Fruit fly (Drosophila melanogaster): Measurements from ENCODE around the gene Rbsn-5.

Rbsn-5 gene

dm6 chr2L:8126849-8127602 lies 32.6 kb upstream of the Rbsn-5 start, which contains the start of the genes CG12375 and CG8668 (continued):
- TF ChIP-seq pzg (GFP tag; optimal IDR thresholded peaks at IDR 0.05) = peak; percentile 82
- TF ChIP-seq CG7963 (GFP tag; IDR thresholded peaks at IDR 0.05; ENCODE audit: partially characterized antibody) = peak; percentile 74; the same call in 2 of the 3 replicates
- TF ChIP-seq en (GFP tag; optimal IDR thresholded peaks at IDR 0.05) = no peak
- no peak for TF ChIP-seq CG14050 (GFP tag; IDR thresholded peaks at IDR 0.05)
- peak; percentile 78 for TF ChIP-seq tna (GFP tag; IDR thresholded peaks at IDR 0.05; ENCODE audit: partially characterized antibody)
- peak; percentile 71 for TF ChIP-seq vnd (GFP tag; IDR thresholded peaks at IDR 0.05; ENCODE audit: partially characterized antibody)
- TF ChIP-seq CG2116 (GFP tag; optimal IDR thresholded peaks at IDR 0.05) = peak; percentile 93
- peak; percentile 40 for TF ChIP-seq CG14710 (tag; optimal IDR thresholded peaks at IDR 0.05)
- peak in 1 of 2 experiments; percentile 80 for TF ChIP-seq crp (GFP tag; optimal IDR thresholded peaks at IDR 0.05)
- TF ChIP-seq Myb (GFP tag; optimal IDR thresholded peaks at IDR 0.05) = peak; percentile 21
- no peak for TF ChIP-seq CG4328 (GFP tag; optimal IDR thresholded peaks at IDR 0.05)
- no peak for TF ChIP-seq CG12769 (tag; optimal IDR thresholded peaks at IDR 0.05)
- peak; percentile 29 for TF ChIP-seq gfzf (GFP tag; optimal IDR thresholded peaks at IDR 0.05)
- no peak for TF ChIP-seq CG10274 (GFP tag; optimal IDR thresholded peaks at IDR 0.05)
- peak; percentile 54 for TF ChIP-seq CG15514 (GFP tag; optimal IDR thresholded peaks at IDR 0.05)
- TF ChIP-seq HLH4C (GFP tag; IDR thresholded peaks at IDR 0.05; ENCODE audit: partially characterized antibody) = peak; percentile 79
- no peak for TF ChIP-seq CG10565 (GFP tag; optimal IDR thresholded peaks at IDR 0.05)
- no peak for TF ChIP-seq CG12104 (GFP tag; optimal IDR thresholded peaks at IDR 0.05)
- TF ChIP-seq CG2120 (GFP tag; optimal IDR thresholded peaks at IDR 0.05) = peak; percentile 2
- peak; percentile 74; the same call in 1 of the 2 replicates for TF ChIP-seq sna (GFP tag; IDR thresholded peaks at IDR 0.05; ENCODE audit: partially characterized antibody)
- peak; percentile 2 for TF ChIP-seq CG9727 (GFP tag; optimal IDR thresholded peaks at IDR 0.05)
- peak; percentile 22 for TF ChIP-seq lab (GFP tag; optimal IDR thresholded peaks at IDR 0.05)
- TF ChIP-seq prd (optimal IDR thresholded peaks at IDR 0.05) = no peak
- no peak for TF ChIP-seq prd (GFP tag; IDR thresholded peaks at IDR 0.05)
- peak; percentile 88 for TF ChIP-seq bbx (GFP tag; IDR thresholded peaks at IDR 0.05; ENCODE audit: partially characterized antibody)
- TF ChIP-seq mld (GFP tag; IDR thresholded peaks at IDR 0.05; ENCODE audit: partially characterized antibody) = peak; percentile 57; the same call in 2 of the 3 replicates
- peak; percentile 87 for TF ChIP-seq Dref (GFP tag; IDR thresholded peaks at IDR 0.05)
- TF ChIP-seq MBD-R2 (GFP tag; IDR thresholded peaks at IDR 0.05) = peak; percentile 71
- no peak for TF ChIP-seq CG2678 (tag; optimal IDR thresholded peaks at IDR 0.05)
- peak; percentile 83 for TF ChIP-seq CG6791 (GFP tag; IDR thresholded peaks at IDR 0.05; ENCODE audit: partially characterized antibody)
- no peak for TF ChIP-seq ind (GFP tag; optimal IDR thresholded peaks at IDR 0.05)
- no peak for TF ChIP-seq CG7987 (GFP tag; optimal IDR thresholded peaks at IDR 0.05)
- peak; percentile 80 for TF ChIP-seq BEAF-32 (GFP tag; optimal IDR thresholded peaks at IDR 0.05)
- TF ChIP-seq NC2α (GFP tag; optimal IDR thresholded peaks at IDR 0.05) = no peak
- no peak for TF ChIP-seq CG13123 (GFP tag; optimal IDR thresholded peaks at IDR 0.05)
- TF ChIP-seq phol (tag; optimal IDR thresholded peaks at IDR 0.05) = no peak
- peak; percentile 32 for TF ChIP-seq mirr (GFP tag; optimal IDR thresholded peaks at IDR 0.05)
- peak; percentile 46 for TF ChIP-seq YL-1 (GFP tag; optimal IDR thresholded peaks at IDR 0.05)
- TF ChIP-seq ac (GFP tag; optimal IDR thresholded peaks at IDR 0.05) = no peak
- 0 out of 4 replicates have a peak, but pooled peaks have one; percentile 37 for TF ChIP-seq chinmo (GFP tag; IDR thresholded peaks at IDR 0.05; ENCODE audit: partially characterized antibody)
- TF ChIP-seq Med (GFP tag) = peak; percentile 79
- peak; percentile 90 for TF ChIP-seq sens (GFP tag)
- TF ChIP-seq knrl (GFP tag; IDR thresholded peaks at IDR 0.05; ENCODE audit: partially characterized antibody) = peak; percentile 75
- no peak for TF ChIP-seq ab (GFP tag; optimal IDR thresholded peaks at IDR 0.05)
- TF ChIP-seq Scr (GFP tag; IDR thresholded peaks at IDR 0.05; ENCODE audit: partially characterized antibody) = peak; percentile 79
- TF ChIP-seq Neu2 (GFP tag; optimal IDR thresholded peaks at IDR 0.05; ENCODE audit: borderline replicate concordance) = no peak
- TF ChIP-seq lilli (GFP tag; optimal IDR thresholded peaks at IDR 0.05) = peak; percentile 42

Data from whole organism, embryonic.